Fruit fly (Drosophila melanogaster) whole organism, embryonic: Measurements from ENCODE around the gene Girdin.
A peak's percentile ranks its signal among the peaks of the same experiment; 100 is the strongest.

Experiments used
- Bgb ChIP-seq: fragments of 200-800 bp; sonication (Bioruptor generic); IDR thresholded peaks from 2 replicates; pipeline ENCODE4 v1.3.6; 2022; ENCODE audit warnings: missing biosample characterization, missing genetic modification characterization; ENCODE audit not compliant: partially characterized antibody
- C15 ChIP-seq: fragments of 200-800 bp; sonication (Bioruptor generic); IDR thresholded peaks from 3 replicates; pipeline ENCODE4 v1.3.6; 2022; ENCODE audit warnings: missing biosample characterization, missing genetic modification characterization
- CG10462 ChIP-seq: fragments of 200-800 bp; sonication (Bioruptor generic); optimal IDR thresholded peaks from 2 replicates; lab custom pipeline; 2016; ENCODE audit warnings: missing biosample characterization, missing genetic modification characterization
- CG12744 ChIP-seq: fragments of 200-800 bp; sonication (Bioruptor generic); optimal IDR thresholded peaks from 2 replicates; lab custom pipeline; 2016; ENCODE audit warnings: missing biosample characterization, missing genetic modification characterization
- CG14014 ChIP-seq: fragments of 200-800 bp; sonication (Bioruptor generic); IDR thresholded peaks from 2 replicates; pipeline ENCODE4 v1.3.6; 2022; ENCODE audit warnings: missing biosample characterization, missing genetic modification characterization
- CG15479 ChIP-seq: fragments of 200-800 bp; sonication (Bioruptor generic); optimal IDR thresholded peaks from 3 replicates; lab custom pipeline; 2019; ENCODE audit warnings: missing biosample characterization, mild to moderate bottlenecking, missing genetic modification characterization, moderate library complexity
- CG1647 ChIP-seq: fragments of 200-800 bp; sonication (Bioruptor generic); optimal IDR thresholded peaks from 3 replicates; lab custom pipeline; 2016; ENCODE audit warnings: missing biosample characterization, missing genetic modification characterization
- CG16863 ChIP-seq: fragments of 200-800 bp; sonication (Bioruptor generic); optimal IDR thresholded peaks from 3 replicates; lab custom pipeline; 2016; ENCODE audit warnings: missing biosample characterization, missing genetic modification characterization
- CG17568 ChIP-seq: fragments of 200-800 bp; sonication (Bioruptor generic); optimal IDR thresholded peaks from 2 replicates; lab custom pipeline; 2018; ENCODE audit warnings: missing biosample characterization, mild to moderate bottlenecking, missing genetic modification characterization, moderate library complexity
- CG2199 ChIP-seq: fragments of 200-800 bp; sonication (Bioruptor generic); IDR thresholded peaks from 3 replicates; pipeline ENCODE4 v1.3.6; 2022; ENCODE audit warnings: missing biosample characterization, missing genetic modification characterization
- CG31441 ChIP-seq: fragments of 200-800 bp; sonication (Bioruptor generic); IDR thresholded peaks from 2 replicates; pipeline ENCODE4 v1.3.6; 2022; ENCODE audit warnings: missing biosample characterization, missing genetic modification characterization
- CG33557 ChIP-seq: fragments of 200-800 bp; sonication (Bioruptor generic); optimal IDR thresholded peaks from 2 replicates; lab custom pipeline; 2019; ENCODE audit warnings: missing biosample characterization, mild to moderate bottlenecking, missing genetic modification characterization, moderate library complexity
- CG34422 ChIP-seq: fragments of 200-800 bp; sonication (Bioruptor generic); IDR thresholded peaks from 3 replicates; pipeline ENCODE4 v1.3.6; 2022; ENCODE audit warnings: missing biosample characterization, missing genetic modification characterization
- CG4424 ChIP-seq: fragments of 200-800 bp; sonication (Bioruptor generic); optimal IDR thresholded peaks from 3 replicates; lab custom pipeline; 2016; ENCODE audit warnings: missing biosample characterization, missing genetic modification characterization
- CG6765 ChIP-seq: fragments of 200-800 bp; sonication (Bioruptor generic); optimal IDR thresholded peaks from 3 replicates; lab custom pipeline; 2017; ENCODE audit warnings: missing biosample characterization, mild to moderate bottlenecking, missing genetic modification characterization
- CG6791 ChIP-seq: fragments of 200-800 bp; sonication (Bioruptor generic); IDR thresholded peaks from 3 replicates; pipeline ENCODE4 v1.3.6; 2022; ENCODE audit warnings: missing biosample characterization, missing genetic modification characterization; ENCODE audit not compliant: partially characterized antibody
- CG8089 ChIP-seq: fragments of 200-800 bp; sonication (Bioruptor generic); optimal IDR thresholded peaks from 3 replicates; lab custom pipeline; 2016; ENCODE audit warnings: missing biosample characterization, missing genetic modification characterization
- D ChIP-seq, 2 experiments: fragments of 200-800 bp in 1 of 2; fragments of >200 bp in 1 of 2; sonication (Bioruptor generic) in 1 of 2; optimal IDR thresholded peaks; 2 replicates in 1 of 2; 3 replicates in 1 of 2; lab custom pipeline; 2017; ENCODE audit warnings: mild to moderate bottlenecking in 1 of 2, missing biosample characterization in 1 of 2, missing genetic modification characterization in 1 of 2, missing genetic modification reagents in 1 of 2
- Dll ChIP-seq: fragments of 200-800 bp; sonication (Bioruptor generic); IDR thresholded peaks from 4 replicates; pipeline ENCODE4 v1.3.6; 2022; ENCODE audit warnings: missing biosample characterization, missing genetic modification characterization; ENCODE audit not compliant: partially characterized antibody
- Doc3 ChIP-seq: fragments of 200-800 bp; sonication (Bioruptor generic); IDR thresholded peaks from 3 replicates; pipeline ENCODE4 v1.3.6; 2022; ENCODE audit warnings: missing biosample characterization, missing genetic modification characterization; ENCODE audit not compliant: partially characterized antibody
- Drgx ChIP-seq: fragments of 200-800 bp; sonication (Bioruptor generic); IDR thresholded peaks from 2 replicates; pipeline ENCODE4 v1.3.6; 2022; ENCODE audit warnings: missing biosample characterization, missing genetic modification characterization
- H2.0 ChIP-seq: fragments of 200-800 bp; sonication (Bioruptor generic); IDR thresholded peaks from 2 replicates; pipeline ENCODE4 v1.3.6; 2022; ENCODE audit warnings: missing biosample characterization, missing genetic modification characterization
- HLH54F ChIP-seq: fragments of 200-800 bp; sonication (Bioruptor generic); optimal IDR thresholded peaks from 3 replicates; lab custom pipeline; 2016; ENCODE audit warnings: missing biosample characterization, missing genetic modification characterization
- HmgD ChIP-seq: fragments of 200-800 bp; sonication (Bioruptor generic); optimal IDR thresholded peaks from 3 replicates; lab custom pipeline; 2016; ENCODE audit warnings: missing biosample characterization, missing genetic modification characterization
- Hsf ChIP-seq: fragments of 200-800 bp; sonication (Bioruptor generic); optimal IDR thresholded peaks from 3 replicates; lab custom pipeline; 2016; ENCODE audit warnings: missing biosample characterization, missing genetic modification characterization
- MTF-1 ChIP-seq: fragments of 200-800 bp; sonication (Bioruptor generic); optimal IDR thresholded peaks from 2 replicates; lab custom pipeline; 2018; ENCODE audit warnings: missing biosample characterization, mild to moderate bottlenecking, missing genetic modification characterization, borderline replicate concordance
- Ptx1 ChIP-seq: fragments of 200-800 bp; sonication (Bioruptor generic); IDR thresholded peaks from 2 replicates; pipeline ENCODE4 v1.3.6; 2022; ENCODE audit warnings: missing biosample characterization, missing genetic modification characterization
- Trl ChIP-seq, 3 experiments: fragments of >200 bp in 2 of 3; fragments of 200-800 bp in 1 of 3; sonication (Bioruptor generic) in 1 of 3; optimal IDR thresholded peaks; 2 replicates in 1 of 3; 3 replicates in 2 of 3; lab custom pipeline; 2016 to 2017; ENCODE audit warnings: missing biosample characterization in 1 of 3, missing genetic modification characterization in 1 of 3
- bowl ChIP-seq: fragments of 200-800 bp; sonication (Bioruptor generic); IDR thresholded peaks from 2 replicates; pipeline ENCODE4 v1.3.6; 2022; ENCODE audit warnings: missing biosample characterization, missing genetic modification characterization
- chm ChIP-seq: fragments of 200-800 bp; sonication (Bioruptor generic); IDR thresholded peaks from 2 replicates; pipeline ENCODE4 v1.3.6; 2022; ENCODE audit warnings: missing biosample characterization, missing genetic modification characterization
- chn ChIP-seq: fragments of 200-800 bp; sonication (Bioruptor generic); optimal IDR thresholded peaks from 2 replicates; lab custom pipeline; 2016; ENCODE audit warnings: missing biosample characterization, missing genetic modification characterization
- gro ChIP-seq: fragments of 200-800 bp; sonication (Bioruptor generic); optimal IDR thresholded peaks from 2 replicates; lab custom pipeline; 2016; ENCODE audit warnings: missing biosample characterization, missing genetic modification characterization
- h ChIP-seq: fragments of >200 bp; optimal IDR thresholded peaks from 2 replicates; lab custom pipeline; 2017
- jumu ChIP-seq: fragments of 200-800 bp; sonication (Bioruptor generic); optimal IDR thresholded peaks from 3 replicates; lab custom pipeline; 2016; ENCODE audit warnings: missing biosample characterization, missing genetic modification characterization
- lbe ChIP-seq: fragments of 200-800 bp; sonication (Bioruptor generic); optimal IDR thresholded peaks from 2 replicates; lab custom pipeline; 2016; ENCODE audit warnings: missing biosample characterization, mild to moderate bottlenecking, missing genetic modification characterization
- mld ChIP-seq: fragments of 200-800 bp; sonication (Bioruptor generic); IDR thresholded peaks from 3 replicates; pipeline ENCODE4 v1.3.6; 2022; ENCODE audit warnings: missing biosample characterization, missing genetic modification characterization; ENCODE audit not compliant: partially characterized antibody
- p53 ChIP-seq: fragments of 200-800 bp; sonication (Bioruptor generic); optimal IDR thresholded peaks from 2 replicates; lab custom pipeline; 2016; ENCODE audit warnings: missing biosample characterization, missing genetic modification characterization
- pan ChIP-seq, 4 experiments: fragments of >200 bp in 3 of 4; fragments of 200-800 bp in 1 of 4; sonication (Bioruptor generic) in 1 of 4; optimal IDR thresholded peaks in 3 of 4; IDR thresholded peaks in 1 of 4; 2 replicates each; pipeline versions ENCODE4 v1.3.6 to Lab custom; 2017 to 2022; ENCODE audit warnings: missing biosample characterization in 2 of 4, missing genetic modification characterization in 2 of 4, mixed read lengths in 1 of 4
- pros ChIP-seq: fragments of 200-800 bp; sonication (Bioruptor generic); optimal IDR thresholded peaks from 3 replicates; lab custom pipeline; 2019; ENCODE audit warnings: missing biosample characterization, mild to moderate bottlenecking, missing genetic modification characterization, moderate library complexity
- scrt ChIP-seq: fragments of 200-800 bp; sonication (Bioruptor generic); optimal IDR thresholded peaks from 2 replicates; lab custom pipeline; 2018; ENCODE audit warnings: missing biosample characterization, mild to moderate bottlenecking, missing genetic modification characterization, moderate library complexity
- sob ChIP-seq: fragments of 200-800 bp; sonication (Bioruptor generic); IDR thresholded peaks from 2 replicates; pipeline ENCODE4 v1.3.6; 2022; ENCODE audit warnings: missing biosample characterization, missing genetic modification characterization
- tgo ChIP-seq: fragments of 200-800 bp; sonication (Bioruptor generic); IDR thresholded peaks from 3 replicates; pipeline ENCODE4 v1.3.6; 2022; ENCODE audit warnings: missing biosample characterization, missing genetic modification characterization
- tll ChIP-seq, 2 experiments: fragments of 200-800 bp in 1 of 2; fragments of >200 bp in 1 of 2; sonication (Bioruptor generic) in 1 of 2; optimal IDR thresholded peaks; 2 replicates each; lab custom pipeline; 2017 to 2019; ENCODE audit warnings: missing biosample characterization in 2 of 2, missing genetic modification characterization in 2 of 2, mild to moderate bottlenecking in 1 of 2, moderate library complexity in 1 of 2

The Girdin gene

dm6 chr3L:3222643-3223389, 44.1 kb downstream of the Girdin start, which contains the start of the genes RpL28 and eIF1 (continued):
- no peak for TF ChIP-seq pros (GFP tag; lab: Kevin White, UChicago)
- TF ChIP-seq CG15479 (GFP tag; lab: Kevin White, UChicago) = peak; percentile 49
- TF ChIP-seq mld (GFP tag; lab: Robert Waterston, UW) = 0 out of 3 replicates have a peak, but pooled peaks have one; percentile 39
- TF ChIP-seq CG1647 (GFP tag; lab: Kevin White, UChicago) = peak; percentile 91
- peak in 1 of 2 experiments; percentile 42 for TF ChIP-seq tll (GFP tag; optimal IDR thresholded peaks at IDR 0.05; lab: Kevin White, UChicago)
- TF ChIP-seq p53 (GFP tag; lab: Kevin White, UChicago) = peak; percentile 82
- peak; percentile 93 for TF ChIP-seq CG8089
- TF ChIP-seq Dll (GFP tag; lab: Robert Waterston, UW) = peak; percentile 87
- peak; percentile 84 for TF ChIP-seq gro
- TF ChIP-seq D (optimal IDR thresholded peaks at IDR 0.05; lab: Kevin White, UChicago) = no peak
- TF ChIP-seq D (GFP tag; optimal IDR thresholded peaks at IDR 0.05; lab: Kevin White, UChicago) = peak; percentile 90
- peak; percentile 73 for TF ChIP-seq CG14014
- peak; percentile 90 for TF ChIP-seq chn (GFP tag; lab: Kevin White, UChicago)
- TF ChIP-seq Doc3 = peak; percentile 81
- peak; percentile 77 for TF ChIP-seq H2.0 (GFP tag; lab: Robert Waterston, UW)
- TF ChIP-seq CG4424 (GFP tag; lab: Kevin White, UChicago) = peak; percentile 93
- peak; percentile 95 for TF ChIP-seq CG6765 (GFP tag; lab: Kevin White, UChicago)
- TF ChIP-seq CG17568 (GFP tag; lab: Kevin White, UChicago) = no peak
- no peak for TF ChIP-seq h (lab: Kevin White, UChicago)
- no peak for TF ChIP-seq Drgx (GFP tag; lab: Robert Waterston, UW)
- peak; percentile 94 for TF ChIP-seq Hsf (GFP tag; lab: Kevin White, UChicago)
- TF ChIP-seq pan (optimal IDR thresholded peaks at IDR 0.05; lab: Kevin White, UChicago) = no peak
- TF ChIP-seq pan (GFP tag; optimal IDR thresholded peaks at IDR 0.05 in 1 of 2, IDR thresholded peaks at IDR 0.05 in 1 of 2) = peak in 1 of 2 experiments; percentile 88
- peak; percentile 98 for TF ChIP-seq MTF-1 (GFP tag; lab: Kevin White, UChicago)
- TF ChIP-seq scrt (GFP tag; lab: Kevin White, UChicago) = peak; percentile 86
- TF ChIP-seq CG34422 = peak; percentile 84
- peak; percentile 89 for TF ChIP-seq CG31441
- peak; percentile 96 for TF ChIP-seq chm (GFP tag; lab: Robert Waterston, UW)
- TF ChIP-seq CG2199 = peak; percentile 85; the same call in 2 of the 3 replicates
- peak; percentile 81 for TF ChIP-seq CG12744 (GFP tag; lab: Kevin White, UChicago)
- TF ChIP-seq Ptx1 (GFP tag; lab: Robert Waterston, UW) = peak; percentile 86
- TF ChIP-seq tgo (GFP tag; lab: Robert Waterston, UW) = peak; percentile 79
- peak; percentile 87 for TF ChIP-seq HmgD
- TF ChIP-seq C15 (GFP tag; lab: Robert Waterston, UW) = peak; percentile 86; the same call in 2 of the 3 replicates
- TF ChIP-seq Trl (optimal IDR thresholded peaks at IDR 0.05; lab: Kevin White, UChicago) = no peak
- peak; percentile 94 for TF ChIP-seq Trl (GFP tag; optimal IDR thresholded peaks at IDR 0.05; lab: Kevin White, UChicago)
- peak; percentile 91 for TF ChIP-seq sob (GFP tag; lab: Robert Waterston, UW)
- peak; percentile 70; the same call in 2 of the 3 replicates for TF ChIP-seq CG6791 (GFP tag; lab: Robert Waterston, UW)
- TF ChIP-seq CG33557 = peak; percentile 90
- TF ChIP-seq lbe (GFP tag; lab: Kevin White, UChicago) = peak; percentile 86
- TF ChIP-seq CG10462 (GFP tag; lab: Kevin White, UChicago) = peak; percentile 78
- TF ChIP-seq bowl (GFP tag; lab: Robert Waterston, UW) = 0 out of 2 replicates have a peak, but pooled peaks have one; percentile 58
- TF ChIP-seq HLH54F (GFP tag; lab: Kevin White, UChicago) = peak; percentile 92
- peak; percentile 76 for TF ChIP-seq Bgb (GFP tag; lab: Robert Waterston, UW)
- peak; percentile 84 for TF ChIP-seq jumu (GFP tag; lab: Kevin White, UChicago)
- peak; percentile 83 for TF ChIP-seq CG16863 (GFP tag; lab: Kevin White, UChicago)
